Worm (Caenorhabditis elegans) whole organism, L2 larva: ENCODE data around the gene ZK856.19.

Source experiments
- C34F6.9 ChIP-seq: fragments of 150-350 bp; optimal IDR thresholded peaks from 2 replicates; lab custom pipeline; 2014; ENCODE audit warnings: missing biosample characterization, missing genetic modification characterization
- F13H6.1 ChIP-seq: sonication (generic microtip); optimal IDR thresholded peaks from 2 replicates; lab custom pipeline; 2016; ENCODE audit warnings: missing genetic modification characterization, missing compliant biosample characterization
- R02D3.7 ChIP-seq: fragments of 150-350 bp; optimal IDR thresholded peaks from 2 replicates; lab custom pipeline; 2014; ENCODE audit warnings: missing biosample characterization, missing genetic modification characterization
- Y55F3AM.14 ChIP-seq: fragments of 200-800 bp; sonication (Bioruptor generic); optimal IDR thresholded peaks from 2 replicates; lab custom pipeline; 2018; ENCODE audit warnings: mild to moderate bottlenecking, missing genetic modification characterization, missing compliant biosample characterization
- ZK546.5 ChIP-seq: sonication (generic microtip); optimal IDR thresholded peaks from 2 replicates; lab custom pipeline; 2017; ENCODE audit warnings: missing biosample characterization, missing genetic modification characterization
- alr-1 ChIP-seq: fragments of 150-350 bp; optimal IDR thresholded peaks from 2 replicates; lab custom pipeline; 2014; ENCODE audit warnings: missing biosample characterization, missing genetic modification characterization
- aly-2 ChIP-seq: fragments of 150-350 bp; optimal IDR thresholded peaks from 2 replicates; lab custom pipeline; 2014; ENCODE audit warnings: missing biosample characterization, missing genetic modification characterization
- ama-1 ChIP-seq: fragments of 150-350 bp; optimal IDR thresholded peaks from 2 replicates; lab custom pipeline; 2018; ENCODE audit warnings: inconsistent platforms
- blmp-1 ChIP-seq: sonication (generic microtip); optimal IDR thresholded peaks from 2 replicates; lab custom pipeline; 2017; ENCODE audit warnings: missing genetic modification characterization, mild to moderate bottlenecking, missing compliant biosample characterization, antibody characterized with exemption, moderate library complexity; ENCODE audit not compliant: insufficient read depth
- ceh-16 ChIP-seq: fragments of 150-350 bp; optimal IDR thresholded peaks from 2 replicates; lab custom pipeline; 2014; ENCODE audit warnings: missing biosample characterization, missing genetic modification characterization
- ceh-82 ChIP-seq: fragments of 150-350 bp; optimal IDR thresholded peaks from 2 replicates; lab custom pipeline; 2014; ENCODE audit warnings: missing biosample characterization, missing genetic modification characterization
- crh-2 ChIP-seq: sonication (generic microtip); optimal IDR thresholded peaks from 2 replicates; lab custom pipeline; 2017; ENCODE audit warnings: missing biosample characterization, missing genetic modification characterization
- dmd-4 ChIP-seq: sonication (generic microtip); optimal IDR thresholded peaks from 2 replicates; lab custom pipeline; 2017; ENCODE audit warnings: missing biosample characterization, missing genetic modification characterization
- egl-27 ChIP-seq: sonication (generic microtip); optimal IDR thresholded peaks from 3 replicates; lab custom pipeline; 2017; ENCODE audit warnings: missing biosample characterization, missing genetic modification reagents, missing genetic modification characterization
- elt-1 ChIP-seq: fragments of 150-350 bp; optimal IDR thresholded peaks from 2 replicates; lab custom pipeline; 2014; ENCODE audit warnings: missing biosample characterization, missing genetic modification characterization
- elt-3 ChIP-seq: sonication (generic microtip); optimal IDR thresholded peaks from 2 replicates; lab custom pipeline; 2017; ENCODE audit warnings: missing biosample characterization, missing genetic modification characterization
- fos-1 ChIP-seq: fragments of 150-350 bp; optimal IDR thresholded peaks from 2 replicates; lab custom pipeline; 2014; ENCODE audit warnings: missing biosample characterization, missing genetic modification characterization
- gmeb-1 ChIP-seq: fragments of 150-350 bp; optimal IDR thresholded peaks from 2 replicates; lab custom pipeline; 2014; ENCODE audit warnings: missing biosample characterization, missing genetic modification characterization
- lin-11 ChIP-seq: fragments of 150-350 bp; sonication (generic microtip); optimal IDR thresholded peaks from 2 replicates; lab custom pipeline; 2014; ENCODE audit warnings: missing biosample characterization, missing genetic modification characterization, inconsistent platforms, mixed read lengths
- lin-13 ChIP-seq: fragments of 150-350 bp; optimal IDR thresholded peaks from 2 replicates; lab custom pipeline; 2014; ENCODE audit warnings: missing biosample characterization, missing genetic modification reagents, missing genetic modification characterization
- lin-39 ChIP-seq: fragments of 150-350 bp; optimal IDR thresholded peaks from 2 replicates; lab custom pipeline; 2014; ENCODE audit warnings: missing biosample characterization, missing genetic modification reagents, missing genetic modification characterization
- lsy-2 ChIP-seq, 2 experiments: fragments of 150-350 bp in 1 of 2; sonication (generic microtip) in 1 of 2; optimal IDR thresholded peaks; 2 replicates each; lab custom pipeline; 2014 to 2017; ENCODE audit warnings: missing biosample characterization in 2 of 2, missing genetic modification characterization in 2 of 2
- mab-5 ChIP-seq: fragments of 150-350 bp; optimal IDR thresholded peaks from 2 replicates; lab custom pipeline; 2014; ENCODE audit warnings: missing biosample characterization, missing genetic modification characterization
- mbf-1 ChIP-seq: sonication (generic microtip); optimal IDR thresholded peaks from 2 replicates; lab custom pipeline; 2017; ENCODE audit warnings: missing biosample characterization, missing genetic modification characterization
- mdl-1 ChIP-seq, 2 experiments: fragments of 150-350 bp in 1 of 2; sonication (generic microtip) in 1 of 2; optimal IDR thresholded peaks; 2 replicates each; lab custom pipeline; 2017; ENCODE audit warnings: missing biosample characterization in 2 of 2, missing genetic modification characterization in 2 of 2
- nhr-10 ChIP-seq: sonication (generic microtip); optimal IDR thresholded peaks from 2 replicates; lab custom pipeline; 2017; ENCODE audit warnings: missing biosample characterization, missing genetic modification characterization
- nhr-11 ChIP-seq: fragments of 150-350 bp; optimal IDR thresholded peaks from 2 replicates; lab custom pipeline; 2014; ENCODE audit warnings: missing biosample characterization, missing genetic modification characterization
- nhr-12 ChIP-seq: fragments of 150-350 bp; optimal IDR thresholded peaks from 2 replicates; lab custom pipeline; 2014; ENCODE audit warnings: missing biosample characterization, missing genetic modification characterization
- nhr-129 ChIP-seq: fragments of 150-350 bp; optimal IDR thresholded peaks from 2 replicates; lab custom pipeline; 2014; ENCODE audit warnings: missing biosample characterization, missing genetic modification characterization
- nhr-21 ChIP-seq: fragments of 150-350 bp; optimal IDR thresholded peaks from 2 replicates; lab custom pipeline; 2014; ENCODE audit warnings: missing biosample characterization, missing genetic modification characterization
- nhr-23 ChIP-seq: fragments of 150-350 bp; optimal IDR thresholded peaks from 2 replicates; lab custom pipeline; 2014; ENCODE audit warnings: missing biosample characterization, missing genetic modification reagents, missing genetic modification characterization
- nhr-25 ChIP-seq: fragments of 150-350 bp; sonication (generic microtip); optimal IDR thresholded peaks from 3 replicates; lab custom pipeline; 2014; ENCODE audit warnings: missing biosample characterization, missing genetic modification characterization
- nhr-6 ChIP-seq: fragments of 150-350 bp; optimal IDR thresholded peaks from 2 replicates; lab custom pipeline; 2014; ENCODE audit warnings: missing biosample characterization, missing genetic modification characterization
- peb-1 ChIP-seq: fragments of 150-350 bp; optimal IDR thresholded peaks from 2 replicates; lab custom pipeline; 2014; ENCODE audit warnings: missing biosample characterization, missing genetic modification characterization
- sem-4 ChIP-seq: fragments of 150-350 bp; optimal IDR thresholded peaks from 2 replicates; lab custom pipeline; 2014; ENCODE audit warnings: missing biosample characterization, missing genetic modification reagents, missing genetic modification characterization
- skn-1 ChIP-seq: sonication (generic microtip); optimal IDR thresholded peaks from 2 replicates; lab custom pipeline; 2017; ENCODE audit warnings: missing biosample characterization, missing genetic modification characterization
- sma-3 ChIP-seq: sonication (generic microtip); optimal IDR thresholded peaks from 2 replicates; lab custom pipeline; 2016; ENCODE audit warnings: missing genetic modification reagents, missing genetic modification characterization, missing compliant biosample characterization
- sma-9 ChIP-seq, 2 experiments: fragments of 150-350 bp in 1 of 2; sonication (generic microtip) in 1 of 2; optimal IDR thresholded peaks; 2 replicates each; lab custom pipeline; 2014 to 2016; ENCODE audit warnings: missing genetic modification characterization in 2 of 2, mild to moderate bottlenecking in 1 of 2, missing biosample characterization in 1 of 2, missing compliant biosample characterization in 1 of 2, missing genetic modification reagents in 1 of 2, moderate library complexity in 1 of 2
- snpc-4 ChIP-seq: fragments of 150-350 bp; optimal IDR thresholded peaks from 2 replicates; lab custom pipeline; 2014; ENCODE audit warnings: missing biosample characterization, missing genetic modification characterization
- unc-39 ChIP-seq: fragments of 150-350 bp; optimal IDR thresholded peaks from 2 replicates; lab custom pipeline; 2014; ENCODE audit warnings: missing biosample characterization, missing genetic modification characterization
- unc-55 ChIP-seq: fragments of 150-350 bp; sonication (generic microtip); optimal IDR thresholded peaks from 3 replicates; lab custom pipeline; 2014; ENCODE audit warnings: missing biosample characterization, missing genetic modification reagents, missing genetic modification characterization
- unc-62 ChIP-seq: fragments of 150-350 bp; optimal IDR thresholded peaks from 2 replicates; lab custom pipeline; 2014; ENCODE audit warnings: missing biosample characterization, missing genetic modification reagents, missing genetic modification characterization
- ztf-1 ChIP-seq: fragments of 200-800 bp; sonication (Bioruptor generic); conservative IDR thresholded peaks from 2 replicates; pipeline ENCODE4 v1.3.6; 2022; ENCODE audit warnings: missing genetic modification characterization, missing compliant biosample characterization
- ztf-11 ChIP-seq: sonication (generic microtip); optimal IDR thresholded peaks from 2 replicates; lab custom pipeline; 2017; ENCODE audit warnings: missing biosample characterization, missing genetic modification characterization
- ztf-4 ChIP-seq: fragments of 150-350 bp; optimal IDR thresholded peaks from 2 replicates; lab custom pipeline; 2014; ENCODE audit warnings: missing biosample characterization, missing genetic modification characterization

Gene ZK856.19

DNA sequence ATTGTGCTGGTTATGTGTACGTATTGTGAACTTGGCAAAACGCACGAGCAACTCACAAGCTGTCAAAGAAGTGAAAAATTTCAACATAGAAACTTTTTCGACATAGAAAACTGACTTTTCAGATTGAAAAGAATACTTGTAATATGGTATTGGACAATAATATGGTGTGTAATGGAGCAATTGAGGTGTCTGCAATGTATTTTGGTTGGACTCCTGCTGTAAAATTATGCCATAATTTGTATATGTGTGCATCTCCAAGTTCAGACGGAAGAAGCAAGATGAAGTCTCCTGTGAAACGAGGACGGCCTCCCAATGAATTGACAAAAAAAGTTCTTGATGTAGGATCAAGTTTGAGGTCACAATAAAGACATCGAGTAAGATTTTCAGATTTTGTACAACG, 20.9 kb downstream of the ZK856.19 start:
- TF ChIP-seq ztf-1 (GFP tag; lab: Robert Waterston, UW) (no peak), C34F6.9 (no peak), nhr-12 (tag; lab: Kevin White, UChicago) (no peak), nhr-11 (tag; lab: Kevin White, UChicago) (no peak), mbf-1 (tag; lab: Kevin White, UChicago) (no peak), sma-3 (GFP tag; lab: Kevin White, UChicago) (no peak), fos-1 (no peak), gmeb-1 (tag; lab: Kevin White, UChicago) (no peak), lin-13 (GFP tag; lab: Kevin White, UChicago) (no peak), lsy-2 (tag; optimal IDR thresholded peaks at IDR 0.05; lab: Kevin White, UChicago) (no peak)

DNA sequence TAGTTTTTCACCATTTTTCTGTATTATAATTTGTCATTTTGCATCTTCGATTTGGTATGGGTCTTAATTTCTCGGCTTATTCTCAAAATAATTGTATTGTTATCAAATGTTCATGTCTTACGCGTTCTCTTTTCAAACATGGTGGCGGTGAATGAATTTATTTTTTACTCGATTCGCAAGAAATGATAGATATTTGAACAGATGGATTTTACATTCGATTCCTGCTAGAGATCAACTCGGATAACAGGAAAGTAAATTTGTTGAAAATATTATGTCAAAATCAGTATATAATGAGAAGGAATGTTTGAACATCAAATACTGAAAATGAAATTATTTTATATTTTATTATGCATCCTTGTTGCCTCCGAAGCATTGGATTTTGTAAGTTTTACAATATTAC, 21.7 kb downstream of the ZK856.19 start, which contains the start of gene ZK856.4:
Gene ZK856.4 (plus strand): TSS at position 301 of the 400 bp plus-strand sequence.
- TF ChIP-seq ZK546.5 (tag; lab: Kevin White, UChicago), result no peak
- no peak for TF ChIP-seq unc-55 (GFP tag; lab: Kevin White, UChicago)
- TF ChIP-seq ceh-16 (tag; lab: Kevin White, UChicago), result no peak
- no peak for TF ChIP-seq nhr-11 (tag; lab: Kevin White, UChicago)
- no peak for TF ChIP-seq alr-1 (tag; lab: Kevin White, UChicago)
- no peak for TF ChIP-seq unc-62 (GFP tag; lab: Kevin White, UChicago)
- TF ChIP-seq nhr-12 (tag; lab: Kevin White, UChicago), result no peak

DNA sequence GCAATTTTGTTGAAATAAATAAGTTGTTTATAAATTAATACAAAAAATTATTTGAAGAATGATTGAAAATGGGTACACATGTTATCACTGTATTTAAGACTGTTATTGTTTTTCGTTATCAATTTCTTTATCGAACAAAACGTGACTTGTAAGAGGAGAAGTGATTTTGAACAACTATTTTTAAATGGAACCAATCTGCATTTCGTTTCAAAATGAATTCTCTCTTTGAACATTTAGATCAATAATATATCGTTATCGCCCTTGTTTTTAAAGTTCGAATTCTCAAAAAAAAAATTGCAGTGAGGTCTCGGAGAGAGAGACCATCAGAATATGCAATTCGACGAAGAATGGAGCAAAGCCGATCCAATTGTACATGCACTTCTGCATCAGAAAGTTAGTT, 25.5 kb downstream of the ZK856.19 start, which contains the start of gene cul-5:
Gene cul-5 (plus strand): TSS at position 301 of the 400 bp plus-strand sequence.
- TF ChIP-seq egl-27 (tag; lab: Kevin White, UChicago) (no peak), nhr-129 (tag; lab: Kevin White, UChicago) (no peak), sma-9 (GFP tag; optimal IDR thresholded peaks at IDR 0.05; lab: Kevin White, UChicago) (no peak), sma-9 (tag; optimal IDR thresholded peaks at IDR 0.05; lab: Kevin White, UChicago) (no peak), ztf-11 (tag; lab: Kevin White, UChicago) (no peak)

DNA sequence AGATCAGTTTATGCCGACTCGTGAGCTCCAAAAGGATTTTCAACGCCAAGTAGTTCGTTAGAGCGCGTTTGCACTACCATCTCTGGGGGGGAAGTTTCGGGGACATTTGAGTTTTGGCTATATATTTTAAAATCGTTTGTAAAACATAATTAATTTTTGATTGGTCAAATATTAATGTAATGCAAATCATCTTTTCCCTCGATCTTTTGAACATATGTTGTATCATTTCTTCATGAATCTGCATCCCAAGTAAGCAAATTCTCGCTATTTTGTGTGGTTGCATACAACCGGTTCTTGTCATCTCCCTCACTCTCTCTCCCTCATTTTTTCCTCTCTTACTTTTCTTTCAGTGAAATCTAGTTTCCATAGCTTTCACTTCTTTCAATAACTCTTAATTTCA, 26.5 kb downstream of the ZK856.19 start:
- TF ChIP-seq fos-1 (peak; percentile 28), mab-5 (tag; lab: Kevin White, UChicago) (no peak), unc-39 (tag; lab: Kevin White, UChicago) (no peak), nhr-10 (tag; lab: Kevin White, UChicago) (no peak), dmd-4 (tag; lab: Kevin White, UChicago) (no peak), aly-2 (tag; lab: Kevin White, UChicago) (no peak), Y55F3AM.14 (no peak), nhr-25 (tag; lab: Kevin White, UChicago) (peak; percentile 50), sem-4 (no peak), elt-1 (tag; lab: Kevin White, UChicago) (no peak), ama-1 (no peak), lsy-2 (tag; optimal IDR thresholded peaks at IDR 0.05; lab: Kevin White, UChicago) (peak; percentile 15 to 76), blmp-1 (tag; lab: Kevin White, UChicago) (peak; percentile 96), ceh-16 (tag; lab: Kevin White, UChicago) (no peak), nhr-129 (tag; lab: Kevin White, UChicago) (peak; percentile 64), ZK546.5 (tag; lab: Kevin White, UChicago) (no peak), elt-3 (tag; lab: Kevin White, UChicago) (no peak), gmeb-1 (tag; lab: Kevin White, UChicago) (peak; percentile 20), ztf-11 (tag; lab: Kevin White, UChicago) (no peak), nhr-21 (tag; lab: Kevin White, UChicago) (no peak), lin-39 (tag; lab: Kevin White, UChicago) (no peak), nhr-6 (tag; lab: Kevin White, UChicago) (peak; percentile 6), peb-1 (tag; lab: Kevin White, UChicago) (no peak), nhr-12 (tag; lab: Kevin White, UChicago) (no peak), unc-62 (GFP tag; lab: Kevin White, UChicago) (no peak), mdl-1 (tag; optimal IDR thresholded peaks at IDR 0.05; lab: Kevin White, UChicago) (no peak), nhr-23 (no peak), ztf-4 (tag; lab: Kevin White, UChicago) (no peak), nhr-11 (tag; lab: Kevin White, UChicago) (no peak), R02D3.7 (tag; lab: Kevin White, UChicago) (no peak), alr-1 (tag; lab: Kevin White, UChicago) (no peak), unc-55 (GFP tag; lab: Kevin White, UChicago) (peak; percentile 65), mbf-1 (tag; lab: Kevin White, UChicago) (no peak), F13H6.1 (tag; lab: Kevin White, UChicago) (peak; percentile 63), snpc-4 (tag; lab: Kevin White, UChicago) (no peak), sma-9 (GFP tag; optimal IDR thresholded peaks at IDR 0.05; lab: Kevin White, UChicago) (no peak), sma-9 (tag; optimal IDR thresholded peaks at IDR 0.05; lab: Kevin White, UChicago) (no peak), skn-1 (tag; lab: Kevin White, UChicago) (no peak), lin-13 (GFP tag; lab: Kevin White, UChicago) (peak; percentile 30), lin-11 (tag; lab: Kevin White, UChicago) (no peak), C34F6.9 (peak; percentile 79), crh-2 (tag; lab: Kevin White, UChicago) (peak; percentile 62), ceh-82 (tag; lab: Kevin White, UChicago) (no peak)
